Fruit fly (Drosophila melanogaster) whole organism, embryonic: ENCODE results near the gene Snx1.
A peak's percentile ranks its signal among the peaks of the same experiment; 100 is the strongest.

Experiments used
- Bgb ChIP-seq: fragments of 200-800 bp; sonication (Bioruptor generic); IDR thresholded peaks from 2 replicates; pipeline ENCODE4 v1.3.6; 2022; ENCODE audit warnings: missing biosample characterization, missing genetic modification characterization; ENCODE audit not compliant: partially characterized antibody
- Bteb2 ChIP-seq: fragments of 200-800 bp; sonication (Bioruptor generic); optimal IDR thresholded peaks from 2 replicates; lab custom pipeline; 2016; ENCODE audit warnings: missing biosample characterization, missing genetic modification characterization
- CG10366 ChIP-seq: fragments of 200-800 bp; sonication (Bioruptor generic); IDR thresholded peaks from 2 replicates; pipeline ENCODE4 v1.3.6; 2022; ENCODE audit warnings: missing biosample characterization, missing genetic modification characterization
- CG10431 ChIP-seq: fragments of 200-800 bp; sonication (Bioruptor generic); optimal IDR thresholded peaks from 3 replicates; lab custom pipeline; 2018; ENCODE audit warnings: missing biosample characterization, mild to moderate bottlenecking, missing genetic modification characterization
- CG10654 ChIP-seq: fragments of 200-800 bp; sonication (Bioruptor generic); optimal IDR thresholded peaks from 2 replicates; lab custom pipeline; 2016; ENCODE audit warnings: missing biosample characterization, missing genetic modification characterization
- CG14860 ChIP-seq: fragments of 200-800 bp; sonication (Bioruptor generic); IDR thresholded peaks from 3 replicates; pipeline ENCODE4 v1.3.6; 2022; ENCODE audit warnings: missing biosample characterization, missing genetic modification characterization; ENCODE audit not compliant: partially characterized antibody
- CG1603 ChIP-seq: fragments of 200-800 bp; sonication (Bioruptor generic); optimal IDR thresholded peaks from 2 replicates; lab custom pipeline; 2019; ENCODE audit warnings: missing biosample characterization, mild to moderate bottlenecking, missing genetic modification characterization, moderate library complexity
- CG2116 ChIP-seq: fragments of 200-800 bp; sonication (Bioruptor generic); optimal IDR thresholded peaks from 3 replicates; lab custom pipeline; 2018; ENCODE audit warnings: missing biosample characterization, mild to moderate bottlenecking, missing genetic modification characterization
- CG2129 ChIP-seq: fragments of 200-800 bp; sonication (Bioruptor generic); IDR thresholded peaks from 2 replicates; pipeline ENCODE4 v1.3.6; 2022; ENCODE audit warnings: missing biosample characterization, missing genetic modification characterization; ENCODE audit not compliant: partially characterized antibody
- CG30403 ChIP-seq: fragments of 200-800 bp; sonication (Bioruptor generic); optimal IDR thresholded peaks from 3 replicates; lab custom pipeline; 2016; ENCODE audit warnings: missing biosample characterization, missing genetic modification characterization
- CG3065 ChIP-seq: fragments of 200-800 bp; sonication (Bioruptor generic); optimal IDR thresholded peaks from 2 replicates; lab custom pipeline; 2016; ENCODE audit warnings: missing biosample characterization, missing genetic modification characterization
- CG31224 ChIP-seq: fragments of 200-800 bp; sonication (Bioruptor generic); IDR thresholded peaks from 2 replicates; pipeline ENCODE4 v1.3.6; 2022; ENCODE audit warnings: missing biosample characterization, missing genetic modification characterization
- CG34224 ChIP-seq: fragments of 200-800 bp; sonication (Bioruptor generic); IDR thresholded peaks from 3 replicates; pipeline ENCODE4 v1.3.6; 2022; ENCODE audit warnings: missing biosample characterization, missing genetic modification characterization; ENCODE audit not compliant: partially characterized antibody
- CG3995 ChIP-seq: fragments of 200-800 bp; sonication (Bioruptor generic); optimal IDR thresholded peaks from 3 replicates; lab custom pipeline; 2016; ENCODE audit warnings: missing biosample characterization, missing genetic modification characterization
- CG6791 ChIP-seq: fragments of 200-800 bp; sonication (Bioruptor generic); IDR thresholded peaks from 3 replicates; pipeline ENCODE4 v1.3.6; 2022; ENCODE audit warnings: missing biosample characterization, missing genetic modification characterization; ENCODE audit not compliant: partially characterized antibody
- CG9609 ChIP-seq: fragments of 200-800 bp; sonication (Bioruptor generic); optimal IDR thresholded peaks from 3 replicates; lab custom pipeline; 2016; ENCODE audit warnings: missing biosample characterization, missing genetic modification characterization
- Dip2 ChIP-seq: fragments of 200-800 bp; sonication (Bioruptor generic); IDR thresholded peaks from 2 replicates; pipeline ENCODE4 v1.3.6; 2022; ENCODE audit warnings: missing biosample characterization, missing genetic modification characterization
- Doc3 ChIP-seq: fragments of 200-800 bp; sonication (Bioruptor generic); IDR thresholded peaks from 3 replicates; pipeline ENCODE4 v1.3.6; 2022; ENCODE audit warnings: missing biosample characterization, missing genetic modification characterization; ENCODE audit not compliant: partially characterized antibody
- Fer2 ChIP-seq: fragments of 200-800 bp; sonication (Bioruptor generic); optimal IDR thresholded peaks from 2 replicates; lab custom pipeline; 2018; ENCODE audit warnings: missing biosample characterization, mild to moderate bottlenecking, missing genetic modification characterization, moderate library complexity
- Hr51 ChIP-seq, 2 experiments: fragments of 200-800 bp; sonication (Bioruptor generic); optimal IDR thresholded peaks; 2 replicates in 1 of 2; 3 replicates in 1 of 2; lab custom pipeline; 2016 to 2018; ENCODE audit warnings: missing biosample characterization in 2 of 2, missing genetic modification characterization in 2 of 2, mild to moderate bottlenecking in 1 of 2, moderate library complexity in 1 of 2
- MESR4 ChIP-seq: fragments of 200-800 bp; sonication (Bioruptor generic); optimal IDR thresholded peaks from 2 replicates; lab custom pipeline; 2018; ENCODE audit warnings: missing biosample characterization, mild to moderate bottlenecking, missing genetic modification characterization, moderate library complexity
- Sry-δ ChIP-seq: fragments of 200-800 bp; sonication (Bioruptor generic); optimal IDR thresholded peaks from 2 replicates; lab custom pipeline; 2016; ENCODE audit warnings: missing biosample characterization, missing genetic modification characterization
- Usf ChIP-seq: fragments of 200-800 bp; sonication (Bioruptor generic); optimal IDR thresholded peaks from 2 replicates; lab custom pipeline; 2017; ENCODE audit warnings: missing genotype, missing biosample characterization, missing genetic modification characterization
- ato ChIP-seq: fragments of 200-800 bp; sonication (Bioruptor generic); IDR thresholded peaks from 2 replicates; pipeline ENCODE4 v1.3.6; 2022; ENCODE audit warnings: missing biosample characterization, missing genetic modification characterization; ENCODE audit not compliant: partially characterized antibody
- bcd ChIP-seq: fragments of 200-800 bp; sonication (Bioruptor generic); optimal IDR thresholded peaks from 2 replicates; lab custom pipeline; 2017; ENCODE audit warnings: missing biosample characterization, mild to moderate bottlenecking, missing genetic modification characterization
- bsh ChIP-seq, 2 experiments: fragments of 200-800 bp; sonication (Bioruptor generic); optimal IDR thresholded peaks; 2 replicates each; lab custom pipeline; 2017 to 2018; ENCODE audit warnings: mild to moderate bottlenecking in 2 of 2, missing biosample characterization in 2 of 2, missing genetic modification characterization in 2 of 2, moderate library complexity in 1 of 2
- chinmo ChIP-seq: fragments of 200-800 bp; sonication (Bioruptor generic); IDR thresholded peaks from 4 replicates; pipeline ENCODE4 v1.3.6; 2022; ENCODE audit warnings: missing biosample characterization, missing genetic modification characterization; ENCODE audit not compliant: partially characterized antibody
- dmrt99B ChIP-seq: fragments of 200-800 bp; sonication (Bioruptor generic); optimal IDR thresholded peaks from 2 replicates; lab custom pipeline; 2018; ENCODE audit warnings: missing biosample characterization, mild to moderate bottlenecking, missing genetic modification characterization, moderate library complexity
- emc ChIP-seq: fragments of 200-800 bp; sonication (Bioruptor generic); optimal IDR thresholded peaks from 2 replicates; lab custom pipeline; 2016; ENCODE audit warnings: missing biosample characterization, missing genetic modification characterization
- ewg ChIP-seq: fragments of 200-800 bp; sonication (Bioruptor generic); optimal IDR thresholded peaks from 3 replicates; lab custom pipeline; 2017; ENCODE audit warnings: mild to moderate bottlenecking, missing biosample characterization, missing genetic modification reagents, missing genetic modification characterization
- hb ChIP-seq: fragments of 200-800 bp; sonication (Bioruptor generic); IDR thresholded peaks from 3 replicates; pipeline ENCODE4 v1.3.6; 2022; ENCODE audit warnings: missing biosample characterization, missing genetic modification characterization; ENCODE audit not compliant: partially characterized antibody
- hbn ChIP-seq: fragments of 200-800 bp; sonication (Bioruptor generic); IDR thresholded peaks from 2 replicates; pipeline ENCODE4 v1.3.6; 2022; ENCODE audit warnings: missing biosample characterization, missing genetic modification characterization; ENCODE audit not compliant: partially characterized antibody
- inv ChIP-seq: fragments of 200-800 bp; sonication (Bioruptor generic); IDR thresholded peaks from 2 replicates; pipeline ENCODE4 v1.3.6; 2022; ENCODE audit warnings: missing biosample characterization, missing genetic modification characterization; ENCODE audit not compliant: partially characterized antibody
- jigr1 ChIP-seq: fragments of 200-800 bp; sonication (Bioruptor generic); IDR thresholded peaks from 3 replicates; pipeline ENCODE4 v1.3.6; 2022; ENCODE audit warnings: missing biosample characterization, missing genetic modification characterization
- knrl ChIP-seq: fragments of 200-800 bp; sonication (Bioruptor generic); IDR thresholded peaks from 3 replicates; pipeline ENCODE4 v1.3.6; 2022; ENCODE audit warnings: missing biosample characterization, missing genetic modification characterization; ENCODE audit not compliant: partially characterized antibody
- nom ChIP-seq: fragments of 200-800 bp; sonication (Bioruptor generic); optimal IDR thresholded peaks from 2 replicates; lab custom pipeline; 2017; ENCODE audit warnings: missing biosample characterization, missing genetic modification characterization, mild to moderate bottlenecking, moderate library complexity, missing genetic modification reagents
- p53 ChIP-seq: fragments of 200-800 bp; sonication (Bioruptor generic); optimal IDR thresholded peaks from 2 replicates; lab custom pipeline; 2016; ENCODE audit warnings: missing biosample characterization, missing genetic modification characterization
- phol ChIP-seq: fragments of 200-800 bp; sonication (Bioruptor generic); optimal IDR thresholded peaks from 3 replicates; lab custom pipeline; 2018; ENCODE audit warnings: missing biosample characterization, mild to moderate bottlenecking, missing genetic modification characterization, moderate library complexity
- prd ChIP-seq, 3 experiments: fragments of >200 bp in 2 of 3; fragments of 200-800 bp in 1 of 3; sonication (Bioruptor generic) in 1 of 3; optimal IDR thresholded peaks in 2 of 3; IDR thresholded peaks in 1 of 3; 2 replicates in 2 of 3; 3 replicates in 1 of 3; pipeline versions ENCODE4 v1.3.6 to Lab custom; 2017 to 2022; ENCODE audit warnings: missing biosample characterization in 1 of 3, missing genetic modification characterization in 1 of 3
- rib ChIP-seq: fragments of 200-800 bp; sonication (Bioruptor generic); IDR thresholded peaks from 2 replicates; pipeline ENCODE4 v1.3.6; 2022; ENCODE audit warnings: missing biosample characterization, missing genetic modification characterization
- row ChIP-seq: fragments of 200-800 bp; sonication (Bioruptor generic); IDR thresholded peaks from 3 replicates; pipeline ENCODE4 v1.3.6; 2022; ENCODE audit warnings: missing biosample characterization, missing genetic modification characterization
- sd ChIP-seq: fragments of 200-800 bp; sonication (Bioruptor generic); optimal IDR thresholded peaks from 3 replicates; lab custom pipeline; 2018; ENCODE audit warnings: missing biosample characterization, mild to moderate bottlenecking, missing genetic modification characterization, moderate library complexity
- sens ChIP-seq: fragments of 200-800 bp; sonication (Bioruptor generic); peaks from one replicate; lab custom pipeline; 2016; ENCODE audit warnings: missing biosample characterization, missing genetic modification characterization
- so ChIP-seq: fragments of 200-800 bp; sonication (Bioruptor generic); IDR thresholded peaks from 3 replicates; pipeline ENCODE4 v1.3.6; 2022; ENCODE audit warnings: missing biosample characterization, missing genetic modification characterization
- ssp ChIP-seq: fragments of 200-800 bp; sonication (Bioruptor generic); IDR thresholded peaks from 2 replicates; pipeline ENCODE4 v1.3.6; 2022; ENCODE audit warnings: missing biosample characterization, missing genetic modification characterization
- sug ChIP-seq: fragments of 200-800 bp; optimal IDR thresholded peaks from 2 replicates; lab custom pipeline; 2019; ENCODE audit warnings: missing biosample characterization, mild to moderate bottlenecking, missing genetic modification characterization, moderate library complexity
- tll ChIP-seq, 2 experiments: fragments of 200-800 bp in 1 of 2; fragments of >200 bp in 1 of 2; sonication (Bioruptor generic) in 1 of 2; optimal IDR thresholded peaks; 2 replicates each; lab custom pipeline; 2017 to 2019; ENCODE audit warnings: missing biosample characterization in 2 of 2, missing genetic modification characterization in 2 of 2, mild to moderate bottlenecking in 1 of 2, moderate library complexity in 1 of 2
- zen ChIP-seq: fragments of 200-800 bp; sonication (Bioruptor generic); optimal IDR thresholded peaks from 3 replicates; lab custom pipeline; 2018; ENCODE audit warnings: missing biosample characterization, mild to moderate bottlenecking, missing genetic modification characterization, moderate library complexity

The Snx1 gene

dm6 chr2L:3469869-3470268 is 20.4 kb downstream of the Snx1 start, which contains the start of the genes Pif1 and CG31776 (continued):
- TF ChIP-seq CG31224 (no peak), CG9609 (GFP tag; lab: Kevin White, UChicago) (no peak), CG6791 (GFP tag; lab: Robert Waterston, UW) (peak; percentile 92), Bteb2 (GFP tag; lab: Kevin White, UChicago) (no peak), p53 (GFP tag; lab: Kevin White, UChicago) (peak; percentile 9), row (GFP tag; lab: Robert Waterston, UW) (peak; percentile 21; the same call in 1 of the 3 replicates), knrl (GFP tag; lab: Robert Waterston, UW) (peak; percentile 66), sd (tag; lab: Kevin White, UChicago) (peak; percentile 23), MESR4 (GFP tag; lab: Kevin White, UChicago) (peak; percentile 44), CG2116 (GFP tag; lab: Kevin White, UChicago) (peak; percentile 93), zen (tag; lab: Kevin White, UChicago) (peak; percentile 37), sens (GFP tag; lab: Kevin White, UChicago) (peak; percentile 68), dmrt99B (tag; lab: Kevin White, UChicago) (no peak), hbn (GFP tag; lab: Robert Waterston, UW) (peak; percentile 78), CG2129 (GFP tag; lab: Robert Waterston, UW) (peak; percentile 79), ato (peak; percentile 79; the same call in 1 of the 2 replicates), Doc3 (GFP tag; lab: Robert Waterston, UW) (peak; percentile 76), jigr1 (GFP tag; lab: Robert Waterston, UW) (no peak), nom (GFP tag; lab: Kevin White, UChicago) (no peak), prd (optimal IDR thresholded peaks at IDR 0.05; lab: Kevin White, UChicago) (no peak), prd (GFP tag; IDR thresholded peaks at IDR 0.05; lab: Robert Waterston, UW) (no peak), Usf (GFP tag; lab: Kevin White, UChicago) (no peak), rib (GFP tag; lab: Robert Waterston, UW) (no peak), CG14860 (GFP tag; lab: Robert Waterston, UW) (peak; percentile 63; the same call in 2 of the 3 replicates), Fer2 (tag; lab: Kevin White, UChicago) (no peak), chinmo (GFP tag; lab: Robert Waterston, UW) (peak; percentile 73; the same call in 2 of the 4 replicates), ssp (GFP tag; lab: Robert Waterston, UW) (peak; percentile 69), CG1603 (tag; lab: Kevin White, UChicago) (peak; percentile 85), CG30403 (GFP tag; lab: Kevin White, UChicago) (no peak), bcd (GFP tag; lab: Kevin White, UChicago) (peak; percentile 1), bsh (GFP tag; optimal IDR thresholded peaks at IDR 0.05; lab: Kevin White, UChicago) (no peak), Dip2 (GFP tag; lab: Robert Waterston, UW) (no peak), phol (peak; percentile 38), sug (tag; lab: Kevin White, UChicago) (peak; percentile 12), CG3995 (GFP tag; lab: Kevin White, UChicago) (peak; percentile 78), emc (GFP tag; lab: Kevin White, UChicago) (no peak), tll (GFP tag; optimal IDR thresholded peaks at IDR 0.05; lab: Kevin White, UChicago) (peak in 1 of 2 experiments; percentile 39), CG10366 (no peak), so (0 out of 3 replicates have a peak, but pooled peaks have one; percentile 6), CG34224 (peak; percentile 95), inv (GFP tag; lab: Robert Waterston, UW) (peak; percentile 68), CG10431 (GFP tag; lab: Kevin White, UChicago) (no peak), CG3065 (GFP tag; lab: Kevin White, UChicago) (no peak), hb (peak; percentile 75; the same call in 2 of the 3 replicates), Bgb (GFP tag; lab: Robert Waterston, UW) (peak; percentile 92), CG10654 (no peak), Sry-δ (peak; percentile 79), Hr51 (GFP tag; optimal IDR thresholded peaks at IDR 0.05; lab: Kevin White, UChicago) (no peak), ewg (GFP tag; lab: Kevin White, UChicago) (no peak)
